Worm (Caenorhabditis elegans): Measurements from ENCODE around the gene F10D2.8.

Gene F10D2.8

DNA sequence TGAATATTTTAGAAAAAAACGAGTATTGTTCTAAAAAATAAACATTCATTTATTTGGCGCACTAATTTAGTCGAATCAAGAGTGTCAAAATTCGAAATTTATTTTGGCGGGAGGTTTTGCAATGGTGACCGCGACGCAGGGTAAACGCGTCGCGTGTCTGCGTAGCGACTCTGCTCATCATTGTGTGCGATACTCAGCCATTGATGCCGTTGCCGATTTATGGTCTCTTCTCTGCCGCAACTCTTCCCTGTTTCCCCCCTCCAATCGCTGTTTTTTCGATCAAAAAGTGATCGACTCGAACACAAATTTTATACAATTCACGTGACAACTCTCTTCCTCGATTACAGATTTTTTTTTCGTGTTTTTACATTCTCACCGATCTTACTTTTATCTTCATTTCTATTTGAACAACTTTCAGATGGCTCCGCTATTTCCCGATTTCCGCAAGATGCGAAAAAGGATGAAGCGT, 46.0 kb upstream of the F10D2.8 start, which contains the start of gene F09G2.2 (continued):
- TF ChIP-seq vab-15 (tag; optimal IDR thresholded peaks at IDR 0.05), result peak; percentile 34
- TF ChIP-seq ceh-82 (tag; optimal IDR thresholded peaks at IDR 0.05), result peak; percentile 92 to 94 (median 93)
- TF ChIP-seq mep-1 (tag; optimal IDR thresholded peaks at IDR 0.05), result peak; percentile 95
- TF ChIP-seq dsc-1 (tag; optimal IDR thresholded peaks at IDR 0.05), result peak; percentile 82
- TF ChIP-seq ceh-8 (GFP tag; optimal IDR thresholded peaks at IDR 0.05), result peak; percentile 72
- peak; percentile 96 to 97 for TF ChIP-seq lin-35 (GFP tag; optimal IDR thresholded peaks at IDR 0.05)
- TF ChIP-seq jun-1 (tag; optimal IDR thresholded peaks at IDR 0.05), result peak; percentile 89
- peak; percentile 44 for TF ChIP-seq pag-3 (tag; optimal IDR thresholded peaks at IDR 0.05; ENCODE audit: borderline replicate concordance, insufficient read depth)
- TF ChIP-seq lin-13 (GFP tag; optimal IDR thresholded peaks at IDR 0.05), result peak; percentile 90
- peak; percentile 63 for TF ChIP-seq ama-1 (optimal IDR thresholded peaks at IDR 0.05)
- TF ChIP-seq unc-86 (tag; optimal IDR thresholded peaks at IDR 0.05), result peak; percentile 83
- no peak for TF ChIP-seq alr-1 (tag; optimal IDR thresholded peaks at IDR 0.05; ENCODE audit: borderline replicate concordance)
- peak; percentile 95 for TF ChIP-seq nhr-71 (tag; optimal IDR thresholded peaks at IDR 0.05)
- TF ChIP-seq unc-98 (GFP tag; IDR thresholded peaks at IDR 0.05), result peak; percentile 66; the same call in 1 of the 2 replicates
- TF ChIP-seq aly-2 (tag; optimal IDR thresholded peaks at IDR 0.05), result peak; percentile 46
- no peak for TF ChIP-seq sox-4 (tag; optimal IDR thresholded peaks at IDR 0.05)
- TF ChIP-seq hlh-17 (GFP tag; optimal IDR thresholded peaks at IDR 0.05; ENCODE audit: borderline replicate concordance), result no peak
- peak; percentile 87 for TF ChIP-seq grh-1 (GFP tag; IDR thresholded peaks at IDR 0.05)
- peak; percentile 83 for TF ChIP-seq fos-1 (tag; optimal IDR thresholded peaks at IDR 0.05)
- peak; percentile 10 for TF ChIP-seq nhr-11 (tag; optimal IDR thresholded peaks at IDR 0.05)
- TF ChIP-seq unc-130 (tag; optimal IDR thresholded peaks at IDR 0.05), result peak; percentile 94
- TF ChIP-seq ztf-4 (tag; optimal IDR thresholded peaks at IDR 0.05), result peak; percentile 69
- TF ChIP-seq lsy-2 (tag; optimal IDR thresholded peaks at IDR 0.05), result peak; percentile 90 to 95
- TF ChIP-seq lin-14 (GFP tag; optimal IDR thresholded peaks at IDR 0.05), result peak; percentile 91
- peak; percentile 78 for TF ChIP-seq elt-2 (tag; optimal IDR thresholded peaks at IDR 0.05)
- TF ChIP-seq zip-4 (GFP tag; optimal IDR thresholded peaks at IDR 0.05), result peak; percentile 73
- TF ChIP-seq Y116A8C.19 (tag; optimal IDR thresholded peaks at IDR 0.05; ENCODE audit: borderline replicate concordance), result no peak
- TF ChIP-seq skn-1 (tag; optimal IDR thresholded peaks at IDR 0.05), result peak; percentile 92
- peak; percentile 92 for TF ChIP-seq rnt-1 (tag; optimal IDR thresholded peaks at IDR 0.05)
- TF ChIP-seq nhr-28 (tag; optimal IDR thresholded peaks at IDR 0.05), result no peak

DNA sequence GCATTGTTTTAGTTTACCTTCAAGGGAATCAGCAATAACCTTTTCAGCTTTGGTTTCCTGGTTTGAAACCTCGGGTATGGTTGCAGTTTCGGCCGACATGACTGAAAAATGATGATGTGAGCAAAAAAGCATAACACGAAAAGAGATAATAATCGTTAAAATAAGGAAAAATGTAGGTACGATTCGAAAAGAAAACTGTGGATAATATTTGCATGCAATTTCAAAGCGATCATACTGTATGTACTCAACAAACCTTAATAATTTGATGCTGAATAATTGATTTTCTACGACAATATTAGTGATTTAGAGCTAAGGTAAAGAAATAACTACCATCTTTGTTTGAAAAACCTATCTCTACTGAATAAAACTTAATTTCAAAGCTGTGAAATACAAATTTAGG, 45.5 kb upstream of the F10D2.8 start, which contains the start of gene attf-2:
Gene attf-2, minus strand, starts transcription at position 101 of the 400 bp plus-strand sequence.
- no peak for TF ChIP-seq nhr-77 (tag; optimal IDR thresholded peaks at IDR 0.05)
- no peak for TF ChIP-seq blmp-1 (tag; optimal IDR thresholded peaks at IDR 0.05)

ce11 chrV:7194818-7195217, 44.3 kb upstream of the F10D2.8 start:
- TF ChIP-seq efl-3 (GFP tag; optimal IDR thresholded peaks at IDR 0.05), result no peak
- TF ChIP-seq ceh-82 (tag; optimal IDR thresholded peaks at IDR 0.05), result no peak
- no peak for TF ChIP-seq nhr-11 (tag; optimal IDR thresholded peaks at IDR 0.05)
- TF ChIP-seq egl-13 (tag; optimal IDR thresholded peaks at IDR 0.05), result no peak
- TF ChIP-seq fkh-8 (tag; optimal IDR thresholded peaks at IDR 0.05), result no peak
- TF ChIP-seq lsy-2 (tag; optimal IDR thresholded peaks at IDR 0.05), result no peak
- TF ChIP-seq jun-1 (tag; optimal IDR thresholded peaks at IDR 0.05), result no peak
- TF ChIP-seq nhr-76 (tag; optimal IDR thresholded peaks at IDR 0.05), result no peak
- TF ChIP-seq ces-1 (GFP tag; optimal IDR thresholded peaks at IDR 0.05), result no peak
- TF ChIP-seq zip-4 (GFP tag; optimal IDR thresholded peaks at IDR 0.05), result no peak
- TF ChIP-seq pqm-1 (tag; optimal IDR thresholded peaks at IDR 0.05), result no peak
- TF ChIP-seq ets-5 (GFP tag; IDR thresholded peaks at IDR 0.05), result no peak

Data from whole organism, L1 larva.